Worm (Caenorhabditis elegans): Measurements from ENCODE around the gene C11H1.5.

Gene C11H1.5

DNA sequence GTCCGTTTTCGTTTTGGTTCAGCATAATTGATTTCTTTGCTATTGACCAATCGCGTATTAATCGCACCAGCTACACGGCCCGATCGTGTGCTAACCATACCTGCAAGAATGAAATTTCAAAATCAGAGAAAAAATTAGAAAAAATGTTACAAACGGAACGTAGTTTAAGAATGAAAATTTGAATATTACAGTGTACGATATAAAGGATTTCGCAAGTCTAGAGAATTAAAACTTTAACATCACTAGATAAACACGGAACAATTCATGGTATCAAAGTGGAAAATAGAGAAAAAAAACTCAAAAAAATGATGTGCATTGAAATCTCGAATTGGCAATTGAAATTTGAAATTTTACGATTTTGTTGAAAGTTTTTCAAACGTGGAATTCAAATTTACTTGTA, 6.4 kb downstream of the C11H1.5 start, which contains the start of gene madd-3 (continued):
- no peak for TF ChIP-seq aptf-2 (GFP tag; conservative IDR thresholded peaks at IDR 0.05)

DNA sequence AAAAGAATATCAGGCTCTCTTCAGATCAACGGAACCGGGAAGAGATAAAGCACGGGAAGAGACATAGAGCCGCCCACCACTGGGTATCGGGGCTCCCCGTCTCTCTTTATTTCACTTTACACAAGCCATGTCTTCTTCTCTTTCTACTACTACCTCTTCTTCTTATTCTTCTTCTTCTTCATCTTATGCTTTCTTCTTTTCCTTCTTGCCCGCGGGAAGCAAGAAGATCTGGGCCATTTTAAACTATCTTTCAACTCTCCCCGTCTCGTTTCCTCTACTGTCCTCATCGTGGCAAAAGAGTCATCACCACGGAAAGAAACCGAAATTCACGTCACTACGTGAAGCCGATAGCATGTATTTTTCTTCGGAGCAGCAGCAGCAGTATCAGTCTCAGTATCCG, 10.3 kb downstream of the C11H1.5 start:
- peak; percentile 24 for TF ChIP-seq somi-1 (GFP tag; optimal IDR thresholded peaks at IDR 0.05)
- TF ChIP-seq egl-18 (GFP tag; IDR thresholded peaks at IDR 0.05): no peak

DNA sequence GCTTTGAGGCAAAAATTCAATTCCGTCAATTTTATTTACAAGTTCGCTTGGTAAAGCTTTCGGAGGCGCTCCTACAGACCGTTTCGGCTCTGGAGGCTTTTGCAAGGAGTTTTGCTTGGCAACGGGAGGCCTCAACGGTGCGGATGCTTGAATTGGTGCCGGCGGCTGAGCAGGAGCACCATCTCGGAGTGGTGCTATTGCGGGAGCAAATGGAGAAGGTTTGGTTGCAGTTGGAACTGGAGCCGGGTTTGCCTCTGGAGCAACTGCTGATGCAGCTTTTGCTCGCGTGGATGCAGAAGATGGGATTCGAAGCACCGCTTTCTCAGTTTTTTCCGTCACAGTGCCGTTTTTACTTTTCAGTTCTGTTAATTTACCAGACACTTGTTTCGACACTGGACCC, 13.0 kb downstream of the C11H1.5 start:
- TF ChIP-seq zfh-2 (GFP tag; conservative IDR thresholded peaks at IDR 0.05) (peak; percentile 69), rpc-1 (optimal IDR thresholded peaks at IDR 0.05) (no peak), rpc-1 (tag; optimal IDR thresholded peaks at IDR 0.05) (no peak), nhr-27 (tag; optimal IDR thresholded peaks at IDR 0.05) (peak; percentile 16), egrh-3 (GFP tag; IDR thresholded peaks at IDR 0.05) (peak; percentile 47; the same call in 1 of the 2 replicates)

DNA sequence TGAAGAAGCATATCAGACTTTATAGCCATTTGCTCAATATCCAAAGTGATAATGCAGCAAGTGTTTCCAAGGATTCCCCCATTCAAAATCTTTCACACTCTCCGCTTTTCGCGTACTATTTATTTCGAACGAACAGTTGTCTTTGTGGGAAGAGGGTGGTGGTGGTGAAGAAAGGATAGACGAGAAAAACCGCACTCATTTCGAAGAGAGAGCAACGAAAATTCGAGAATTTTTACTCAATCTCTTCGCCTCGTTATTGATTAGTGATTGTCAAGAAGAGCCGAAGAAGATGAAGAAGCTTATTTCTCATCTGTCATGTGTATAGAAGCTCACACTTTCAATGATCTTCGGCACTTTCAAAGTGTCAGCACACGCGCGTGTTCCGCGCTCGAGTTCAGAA, 15.1 kb downstream of the C11H1.5 start:
- no peak for TF ChIP-seq him-1 (tag; optimal IDR thresholded peaks at IDR 0.05)
- no peak for TF ChIP-seq nfya-1 (tag; optimal IDR thresholded peaks at IDR 0.05; ENCODE audit: borderline replicate concordance, insufficient read depth)
- no peak for TF ChIP-seq nhr-80 (tag; optimal IDR thresholded peaks at IDR 0.05)
- TF ChIP-seq mes-4 (tag; optimal IDR thresholded peaks at IDR 0.05): no peak
- TF ChIP-seq cebp-1 (GFP tag; IDR thresholded peaks at IDR 0.05): no peak
- TF ChIP-seq cebp-1 (tag; optimal IDR thresholded peaks at IDR 0.05): no peak
- TF ChIP-seq snpc-3.4 (tag; optimal IDR thresholded peaks at IDR 0.05): no peak
- no peak for TF ChIP-seq attf-3 (GFP tag; conservative IDR thresholded peaks at IDR 0.05)

DNA sequence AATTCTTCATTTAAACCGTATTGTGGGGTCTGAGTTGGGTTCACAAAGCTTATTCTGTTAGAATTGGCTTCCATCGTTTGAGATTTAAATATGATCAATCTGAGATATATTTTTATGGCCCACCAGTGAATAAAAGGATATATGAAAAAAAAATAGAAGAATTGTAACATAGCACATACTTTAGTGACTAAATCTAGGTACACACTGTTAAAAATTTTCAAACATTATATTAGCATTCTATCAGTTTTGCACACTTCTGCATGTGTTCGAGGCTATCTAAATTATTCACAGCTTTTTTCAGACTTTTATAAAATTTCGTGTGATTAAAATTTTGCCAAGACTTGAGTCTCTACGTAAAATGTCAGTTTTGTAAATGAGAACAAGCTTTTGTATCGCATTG, 21.5 kb downstream of the C11H1.5 start, which contains the start of gene E02H4.2:
TSS of gene E02H4.2 (minus strand) at position 101 of the 400 bp plus-strand sequence.
- TF ChIP-seq hrde-1 (tag; optimal IDR thresholded peaks at IDR 0.05; ENCODE audit: borderline replicate concordance) (no peak), pha-4 (tag; optimal IDR thresholded peaks at IDR 0.05) (no peak), ceh-91 (GFP tag; IDR thresholded peaks at IDR 0.05) (no peak), fkh-3 (tag; optimal IDR thresholded peaks at IDR 0.05) (no peak), F22D6.2 (tag; optimal IDR thresholded peaks at IDR 0.05) (no peak), Y67H2A.10 (GFP tag; conservative IDR thresholded peaks at IDR 0.05) (no peak), B0019.2 (GFP tag; conservative IDR thresholded peaks at IDR 0.05) (no peak), C17E4.6 (GFP tag; IDR thresholded peaks at IDR 0.05) (no peak), snpc-1.3 (tag; optimal IDR thresholded peaks at IDR 0.05; ENCODE audit: insufficient read depth) (no peak), attf-6 (GFP tag; IDR thresholded peaks at IDR 0.05) (no peak), hmg-1.2 (GFP tag; IDR thresholded peaks at IDR 0.05) (no peak), B0336.3 (GFP tag; IDR thresholded peaks at IDR 0.05) (no peak), tbx-9 (tag; optimal IDR thresholded peaks at IDR 0.05; ENCODE audit: borderline replicate concordance) (no peak), C06A6.2 (GFP tag; conservative IDR thresholded peaks at IDR 0.05) (no peak)

DNA sequence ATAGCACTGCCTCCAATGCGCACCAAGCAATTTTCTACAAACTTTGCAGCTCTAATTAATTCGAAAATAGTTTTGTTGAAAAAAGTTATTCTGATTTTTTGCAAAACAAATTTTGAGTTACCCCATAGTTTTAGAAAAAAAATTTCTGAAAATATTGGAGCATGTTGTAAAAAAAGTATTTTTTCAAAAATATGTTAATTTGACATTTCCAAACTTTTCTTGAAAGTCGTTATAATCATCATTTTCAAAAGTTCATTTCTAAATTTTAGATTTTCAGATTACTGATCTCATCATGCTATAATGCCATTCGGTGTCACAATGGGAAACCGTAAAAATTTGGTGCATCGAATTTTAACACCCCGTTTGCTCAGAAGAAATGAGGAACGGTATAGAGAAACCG, 35.2 kb downstream of the C11H1.5 start, which contains the start of gene del-1:
TSS of gene del-1 (plus strand) at position 301 of the 400 bp plus-strand sequence.
- no peak for TF ChIP-seq sea-2 (GFP tag; IDR thresholded peaks at IDR 0.05)
- TF ChIP-seq Y53G8AR.9 (GFP tag; conservative IDR thresholded peaks at IDR 0.05): no peak
- no peak for TF ChIP-seq F57A8.1 (GFP tag; optimal IDR thresholded peaks at IDR 0.05)
- no peak for TF ChIP-seq rpc-1 (optimal IDR thresholded peaks at IDR 0.05)
- TF ChIP-seq rpc-1 (tag; optimal IDR thresholded peaks at IDR 0.05): no peak
- no peak for TF ChIP-seq efl-1 (GFP tag; optimal IDR thresholded peaks at IDR 0.05)
- no peak for TF ChIP-seq madf-3 (GFP tag; IDR thresholded peaks at IDR 0.05)
- TF ChIP-seq dox-1 (GFP tag; IDR thresholded peaks at IDR 0.05): no peak
- no peak for TF ChIP-seq egrh-3 (GFP tag; IDR thresholded peaks at IDR 0.05)
- no peak for TF ChIP-seq C06A6.2 (GFP tag; conservative IDR thresholded peaks at IDR 0.05)
- TF ChIP-seq nhr-179 (tag; optimal IDR thresholded peaks at IDR 0.05): no peak
- no peak for TF ChIP-seq ets-4 (GFP tag; optimal IDR thresholded peaks at IDR 0.05)
- TF ChIP-seq tlf-1 (GFP tag; optimal IDR thresholded peaks at IDR 0.05): no peak
- no peak for TF ChIP-seq sdz-38 (tag; optimal IDR thresholded peaks at IDR 0.05)
- TF ChIP-seq attf-5 (GFP tag; optimal IDR thresholded peaks at IDR 0.05): no peak
- no peak for TF ChIP-seq snpc-1.3 (tag; optimal IDR thresholded peaks at IDR 0.05; ENCODE audit: insufficient read depth)
- TF ChIP-seq lin-54 (GFP tag; optimal IDR thresholded peaks at IDR 0.05): no peak
